Fruit fly (Drosophila melanogaster) whole organism, embryonic: ENCODE results near the gene CG13053.

ENCODE experiments used
- CG11560 ChIP-seq: fragments of 200-800 bp; sonication (Bioruptor generic); IDR thresholded peaks from 3 replicates; pipeline ENCODE4 v1.3.6; 2022; ENCODE audit warnings: missing biosample characterization, missing genetic modification characterization
- CG12104 ChIP-seq: fragments of 200-800 bp; sonication (Bioruptor generic); optimal IDR thresholded peaks from 3 replicates; lab custom pipeline; 2016; ENCODE audit warnings: missing biosample characterization, missing genetic modification characterization
- CG14710 ChIP-seq: fragments of 200-800 bp; sonication (Bioruptor generic); optimal IDR thresholded peaks from 3 replicates; lab custom pipeline; 2019; ENCODE audit warnings: missing biosample characterization, mild to moderate bottlenecking, missing genetic modification characterization, moderate library complexity
- CG4707 ChIP-seq: fragments of 200-800 bp; sonication (Bioruptor generic); optimal IDR thresholded peaks from 2 replicates; lab custom pipeline; 2018; ENCODE audit warnings: missing biosample characterization, mild to moderate bottlenecking, missing genetic modification characterization, moderate library complexity
- CG6791 ChIP-seq: fragments of 200-800 bp; sonication (Bioruptor generic); IDR thresholded peaks from 3 replicates; pipeline ENCODE4 v1.3.6; 2022; ENCODE audit warnings: missing biosample characterization, missing genetic modification characterization; ENCODE audit not compliant: partially characterized antibody
- Hey ChIP-seq: fragments of 200-800 bp; sonication (Bioruptor generic); optimal IDR thresholded peaks from 3 replicates; lab custom pipeline; 2018; ENCODE audit warnings: missing biosample characterization, mild to moderate bottlenecking, missing genetic modification characterization
- Nf-YA ChIP-seq: fragments of 200-800 bp; sonication (Bioruptor generic); IDR thresholded peaks from 2 replicates; pipeline ENCODE4 v1.3.6; 2022; ENCODE audit warnings: missing biosample characterization, missing genetic modification characterization
- Sox102F ChIP-seq: fragments of 200-800 bp; sonication (Bioruptor generic); optimal IDR thresholded peaks from 2 replicates; lab custom pipeline; 2018; ENCODE audit warnings: missing biosample characterization, mild to moderate bottlenecking, missing genetic modification characterization, moderate library complexity
- fd96Cb ChIP-seq: fragments of 200-800 bp; sonication (Bioruptor generic); optimal IDR thresholded peaks from 2 replicates; lab custom pipeline; 2018; ENCODE audit warnings: missing biosample characterization, mild to moderate bottlenecking, missing genetic modification characterization, moderate library complexity
- nerfin-1 ChIP-seq: fragments of 200-800 bp; sonication (Bioruptor generic); optimal IDR thresholded peaks from 3 replicates; lab custom pipeline; 2019; ENCODE audit warnings: missing biosample characterization, mild to moderate bottlenecking, missing genetic modification characterization, moderate library complexity
- pros ChIP-seq: fragments of 200-800 bp; sonication (Bioruptor generic); optimal IDR thresholded peaks from 3 replicates; lab custom pipeline; 2019; ENCODE audit warnings: missing biosample characterization, mild to moderate bottlenecking, missing genetic modification characterization, moderate library complexity

dm6 chr3L:16270802-16271332 lies 11.3 kb upstream of the CG13053 start, which contains the start of the genes CG34248 and CG13067:
- TF ChIP-seq CG6791 (no peak), Hey (tag; lab: Kevin White, UChicago) (no peak), CG14710 (tag; lab: Kevin White, UChicago) (no peak), pros (GFP tag; lab: Kevin White, UChicago) (no peak), CG12104 (no peak), CG11560 (tag; lab: Robert Waterston, UW) (no peak), fd96Cb (tag; lab: Kevin White, UChicago) (no peak), CG4707 (GFP tag; lab: Kevin White, UChicago) (no peak), Nf-YA (no peak), Sox102F (GFP tag; lab: Kevin White, UChicago) (no peak), nerfin-1 (no peak)
